Worm (Caenorhabditis elegans) whole organism, L4 larva: ENCODE measurements around the gene mbf-1.

ENCODE experiments used
- D1046.2 ChIP-seq: fragments of 200-800 bp; sonication (Bioruptor generic); IDR thresholded peaks from 2 replicates; pipeline ENCODE4 v1.3.6; 2022; ENCODE audit warnings: missing genetic modification characterization, missing compliant biosample characterization
- R02D3.7 ChIP-seq: fragments of 150-350 bp; sonication (generic microtip); optimal IDR thresholded peaks from 3 replicates; lab custom pipeline; 2014; ENCODE audit warnings: missing biosample characterization, missing genetic modification characterization
- T20F7.1 ChIP-seq: fragments of 200-800 bp; sonication (Bioruptor generic); optimal IDR thresholded peaks from 2 replicates; lab custom pipeline; 2018; ENCODE audit warnings: mild to moderate bottlenecking, missing genetic modification characterization, missing compliant biosample characterization
- Y105C5A.15 ChIP-seq: fragments of 200-800 bp; sonication (Bioruptor generic); IDR thresholded peaks from 2 replicates; pipeline ENCODE4 v1.3.6; 2022; ENCODE audit warnings: missing genetic modification characterization, missing compliant biosample characterization
- Y5F2A.4 ChIP-seq: fragments of 200-800 bp; sonication (Bioruptor generic); optimal IDR thresholded peaks from 2 replicates; lab custom pipeline; 2018; ENCODE audit warnings: mild to moderate bottlenecking, missing genetic modification characterization, missing compliant biosample characterization
- ZK337.2 ChIP-seq: fragments of 200-800 bp; sonication (Bioruptor generic); IDR thresholded peaks from 2 replicates; pipeline ENCODE4 v1.3.6; 2022; ENCODE audit warnings: missing genetic modification reagents, missing genetic modification characterization, missing compliant biosample characterization
- ZK546.5 ChIP-seq, 2 experiments: sonication (generic microtip); optimal IDR thresholded peaks; 2 replicates each; lab custom pipeline; 2017; ENCODE audit warnings: missing biosample characterization in 2 of 2, missing genetic modification characterization in 2 of 2
- aha-1 ChIP-seq: fragments of 150-350 bp; peaks from one replicate; lab custom pipeline; 2014; ENCODE audit warnings: missing biosample characterization, missing genetic modification characterization
- aly-2 ChIP-seq: sonication (generic microtip); optimal IDR thresholded peaks from 2 replicates; lab custom pipeline; 2018; ENCODE audit warnings: missing biosample characterization, missing genetic modification characterization
- ceh-20 ChIP-seq: fragments of 200-800 bp; sonication (Bioruptor generic); IDR thresholded peaks from 2 replicates; pipeline ENCODE4 v1.3.6; 2022; ENCODE audit warnings: missing genetic modification reagents, missing genetic modification characterization, missing compliant biosample characterization
- ceh-32 ChIP-seq: sonication (generic microtip); optimal IDR thresholded peaks from 2 replicates; lab custom pipeline; 2016; ENCODE audit warnings: mild to moderate bottlenecking, missing genetic modification characterization, missing compliant biosample characterization; ENCODE audit not compliant: poor library complexity
- ceh-44 ChIP-seq: fragments of 200-800 bp; sonication (Bioruptor generic); IDR thresholded peaks from 2 replicates; pipeline ENCODE4 v1.3.6; 2022; ENCODE audit warnings: missing genetic modification reagents, missing genetic modification characterization, missing compliant biosample characterization
- ceh-82 ChIP-seq: sonication (generic microtip); optimal IDR thresholded peaks from 2 replicates; lab custom pipeline; 2017; ENCODE audit warnings: missing biosample characterization, missing genetic modification characterization
- ces-1 ChIP-seq: fragments of 150-350 bp; sonication (generic microtip); optimal IDR thresholded peaks from 4 replicates; lab custom pipeline; 2014; ENCODE audit warnings: missing biosample characterization, missing genetic modification reagents, missing genetic modification characterization
- ctbp-1 ChIP-seq: fragments of 200-800 bp; sonication (Bioruptor generic); IDR thresholded peaks from 2 replicates; pipeline ENCODE4 v1.3.6; 2022; ENCODE audit warnings: missing genetic modification reagents, missing genetic modification characterization, missing compliant biosample characterization
- daf-12 ChIP-seq: fragments of 150-350 bp; optimal IDR thresholded peaks from 2 replicates; lab custom pipeline; 2014; ENCODE audit warnings: missing biosample characterization, missing genetic modification reagents, missing genetic modification characterization
- daf-16 ChIP-seq, 3 experiments: sonication (generic microtip); optimal IDR thresholded peaks; 2 replicates each; lab custom pipeline; 2016 to 2017; ENCODE audit warnings: missing genetic modification characterization in 3 of 3, missing genetic modification reagents in 3 of 3, mild to moderate bottlenecking in 2 of 3, missing compliant biosample characterization in 2 of 3, missing biosample characterization in 1 of 3, moderate library complexity in 1 of 3
- daf-19 ChIP-seq: fragments of 200-800 bp; sonication (Bioruptor generic); conservative IDR thresholded peaks from 2 replicates; pipeline ENCODE4 v1.3.6; 2022; ENCODE audit warnings: missing genetic modification characterization, missing compliant biosample characterization
- daf-8 ChIP-seq: fragments of 200-800 bp; sonication (Bioruptor generic); IDR thresholded peaks from 2 replicates; pipeline ENCODE4 v1.3.6; 2022; ENCODE audit warnings: missing genetic modification characterization, missing compliant biosample characterization
- dmd-6 ChIP-seq: fragments of 200-800 bp; sonication (Bioruptor generic); IDR thresholded peaks from 2 replicates; pipeline ENCODE4 v1.3.6; 2022; ENCODE audit warnings: missing genetic modification reagents, missing genetic modification characterization, missing compliant biosample characterization
- dve-1 ChIP-seq: sonication (generic microtip); optimal IDR thresholded peaks from 2 replicates; lab custom pipeline; 2017; ENCODE audit warnings: antibody characterized with exemption, mild to moderate bottlenecking, missing genetic modification characterization, missing compliant biosample characterization; ENCODE audit not compliant: insufficient read depth
- egl-27 ChIP-seq: sonication (generic microtip); optimal IDR thresholded peaks from 3 replicates; lab custom pipeline; 2017; ENCODE audit warnings: missing biosample characterization, missing genetic modification reagents, missing genetic modification characterization
- egl-43 ChIP-seq: fragments of 200-800 bp; sonication (Bioruptor generic); IDR thresholded peaks from 2 replicates; pipeline ENCODE4 v1.3.6; 2022; ENCODE audit warnings: missing genetic modification reagents, missing genetic modification characterization, missing compliant biosample characterization
- fos-1 ChIP-seq: fragments of 150-350 bp; optimal IDR thresholded peaks from 2 replicates; lab custom pipeline; 2014; ENCODE audit warnings: missing biosample characterization, missing genetic modification characterization
- gei-8 ChIP-seq: fragments of 200-800 bp; sonication (Bioruptor generic); optimal IDR thresholded peaks from 2 replicates; lab custom pipeline; 2018; ENCODE audit warnings: mild to moderate bottlenecking, missing genetic modification characterization, missing compliant biosample characterization
- hlh-30 ChIP-seq: sonication (generic microtip); optimal IDR thresholded peaks from 2 replicates; lab custom pipeline; 2017; ENCODE audit warnings: antibody characterized with exemption, mild to moderate bottlenecking, missing genetic modification characterization, missing compliant biosample characterization; ENCODE audit not compliant: insufficient read depth
- jun-1 ChIP-seq: fragments of 150-350 bp; optimal IDR thresholded peaks from 2 replicates; lab custom pipeline; 2014; ENCODE audit warnings: missing biosample characterization, missing genetic modification reagents, missing genetic modification characterization
- lin-13 ChIP-seq: fragments of 150-350 bp; optimal IDR thresholded peaks from 2 replicates; lab custom pipeline; 2014; ENCODE audit warnings: missing biosample characterization, missing genetic modification reagents, missing genetic modification characterization
- lin-38 ChIP-seq: fragments of 200-800 bp; sonication (Bioruptor generic); IDR thresholded peaks from 2 replicates; pipeline ENCODE4 v1.3.6; 2022; ENCODE audit warnings: missing genetic modification reagents, missing genetic modification characterization, missing compliant biosample characterization
- lin-39 ChIP-seq: fragments of 150-350 bp; optimal IDR thresholded peaks from 2 replicates; lab custom pipeline; 2014; ENCODE audit warnings: missing biosample characterization, missing genetic modification reagents, missing genetic modification characterization
- lir-3 ChIP-seq: sonication (generic microtip); optimal IDR thresholded peaks from 2 replicates; lab custom pipeline; 2016; ENCODE audit warnings: mild to moderate bottlenecking, missing genetic modification characterization, missing compliant biosample characterization
- madf-9 ChIP-seq: fragments of 200-800 bp; sonication (Bioruptor generic); conservative IDR thresholded peaks from 2 replicates; pipeline ENCODE4 v1.3.6; 2022; ENCODE audit warnings: missing genetic modification reagents, missing genetic modification characterization, missing compliant biosample characterization
- mes-2 ChIP-seq: sonication (generic microtip); optimal IDR thresholded peaks from 2 replicates; lab custom pipeline; 2016; ENCODE audit warnings: missing genotype, mild to moderate bottlenecking, missing genetic modification characterization, missing compliant biosample characterization; ENCODE audit not compliant: poor library complexity, severe bottlenecking
- mxl-2 ChIP-seq: fragments of 200-800 bp; sonication (Bioruptor generic); conservative IDR thresholded peaks from 2 replicates; pipeline ENCODE4 v1.3.6; 2022; ENCODE audit warnings: missing genetic modification reagents, missing genetic modification characterization, missing compliant biosample characterization
- mxl-3 ChIP-seq: fragments of 200-800 bp; sonication (Bioruptor generic); optimal IDR thresholded peaks from 2 replicates; lab custom pipeline; 2018; ENCODE audit warnings: mild to moderate bottlenecking, missing genetic modification characterization, missing compliant biosample characterization
- nhr-111 ChIP-seq: fragments of 200-800 bp; sonication (Bioruptor generic); optimal IDR thresholded peaks from 2 replicates; lab custom pipeline; 2018; ENCODE audit warnings: mild to moderate bottlenecking, missing genetic modification characterization, missing compliant biosample characterization
- nhr-25 ChIP-seq: sonication (generic microtip); optimal IDR thresholded peaks from 2 replicates; lab custom pipeline; 2017; ENCODE audit warnings: missing genetic modification characterization, mild to moderate bottlenecking, missing compliant biosample characterization, antibody characterized with exemption, moderate library complexity, borderline replicate concordance; ENCODE audit not compliant: insufficient read depth
- pha-4 ChIP-seq, 2 experiments: fragments of 150-350 bp in 1 of 2; fragments of 200-800 bp in 1 of 2; sonication (Bioruptor generic) in 1 of 2; IDR thresholded peaks in 1 of 2; optimal IDR thresholded peaks in 1 of 2; 2 replicates each; pipeline versions ENCODE4 v1.3.6 to Lab custom; 2014 to 2022; ENCODE audit warnings: missing genetic modification characterization in 2 of 2, missing genetic modification reagents in 2 of 2, missing biosample characterization in 1 of 2, missing compliant biosample characterization in 1 of 2
- php-3 ChIP-seq: fragments of 200-800 bp; sonication (Bioruptor generic); IDR thresholded peaks from 2 replicates; pipeline ENCODE4 v1.3.6; 2022; ENCODE audit warnings: missing genetic modification reagents, missing genetic modification characterization, missing compliant biosample characterization
- pqm-1 ChIP-seq: sonication (generic microtip); optimal IDR thresholded peaks from 2 replicates; lab custom pipeline; 2017; ENCODE audit warnings: missing biosample characterization, missing genetic modification characterization
- rbr-2 ChIP-seq: sonication (generic microtip); optimal IDR thresholded peaks from 2 replicates; lab custom pipeline; 2016; ENCODE audit warnings: missing genotype, missing genetic modification characterization, missing compliant biosample characterization
- saeg-2 ChIP-seq: fragments of 200-800 bp; sonication (Bioruptor generic); IDR thresholded peaks from 2 replicates; pipeline ENCODE4 v1.3.6; 2022; ENCODE audit warnings: missing genetic modification reagents, missing genetic modification characterization, missing compliant biosample characterization
- sdz-12 ChIP-seq: fragments of 200-800 bp; sonication (Bioruptor generic); optimal IDR thresholded peaks from 2 replicates; lab custom pipeline; 2018; ENCODE audit warnings: mild to moderate bottlenecking, missing genetic modification characterization, missing compliant biosample characterization
- skn-1 ChIP-seq: fragments of 150-350 bp; optimal IDR thresholded peaks from 2 replicates; lab custom pipeline; 2014; ENCODE audit warnings: missing biosample characterization, missing genetic modification characterization
- snpc-4 ChIP-seq: fragments of 150-350 bp; optimal IDR thresholded peaks from 2 replicates; lab custom pipeline; 2014; ENCODE audit warnings: missing biosample characterization, missing genetic modification characterization
- vab-7 ChIP-seq: fragments of 200-800 bp; sonication (Bioruptor generic); IDR thresholded peaks from 2 replicates; pipeline ENCODE4 v1.3.6; 2022; ENCODE audit warnings: missing genetic modification reagents, missing genetic modification characterization, missing compliant biosample characterization
- zag-1 ChIP-seq: fragments of 150-350 bp; optimal IDR thresholded peaks from 2 replicates; lab custom pipeline; 2014; ENCODE audit warnings: missing biosample characterization, missing genetic modification characterization
- zfp-2 ChIP-seq: sonication (generic microtip); optimal IDR thresholded peaks from 2 replicates; lab custom pipeline; 2016; ENCODE audit warnings: mild to moderate bottlenecking, missing genetic modification characterization, missing compliant biosample characterization
- ztf-11 ChIP-seq: fragments of 150-350 bp; optimal IDR thresholded peaks from 2 replicates; lab custom pipeline; 2014; ENCODE audit warnings: missing biosample characterization, missing genetic modification characterization

Gene mbf-1

DNA sequence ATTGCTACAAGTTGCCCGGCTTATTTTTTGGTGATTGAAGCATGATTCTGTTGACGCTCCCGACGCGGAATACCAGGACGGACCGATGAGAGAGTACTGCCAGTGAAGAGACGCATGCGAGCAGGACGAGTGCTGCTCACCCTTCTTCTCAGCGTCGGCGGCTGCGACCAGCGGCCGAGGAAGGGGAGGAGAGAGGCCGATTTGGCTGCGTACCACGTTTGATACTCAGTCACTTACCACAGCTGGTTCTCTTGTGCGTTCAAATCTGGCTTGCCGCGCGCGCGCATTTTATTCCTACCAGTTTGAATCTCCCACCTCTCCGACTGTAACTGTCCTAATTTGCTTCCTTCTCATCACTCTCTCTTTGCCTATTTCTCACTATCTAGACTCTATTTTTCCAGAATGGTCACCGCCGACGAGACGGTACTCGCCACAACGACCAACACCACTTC is 44.1 kb upstream of the mbf-1 start, which contains the start of gene mep-1 (continued):
- TF ChIP-seq ctbp-1 (GFP tag; lab: Robert Waterston, UW) (peak; percentile 63), jun-1 (tag; lab: Kevin White, UChicago) (no peak), rbr-2 (tag; lab: Kevin White, UChicago) (peak; percentile 82), Y5F2A.4 (GFP tag; lab: Kevin White, UChicago) (no peak), ceh-20 (GFP tag; lab: Robert Waterston, UW) (no peak), dve-1 (tag; lab: Kevin White, UChicago) (peak; percentile 6), hlh-30 (peak; percentile 6), mes-2 (tag; lab: Kevin White, UChicago) (peak; percentile 66), fos-1 (tag; lab: Kevin White, UChicago) (no peak), mxl-3 (GFP tag; lab: Kevin White, UChicago) (peak; percentile 37), gei-8 (GFP tag; lab: Kevin White, UChicago) (no peak), aly-2 (tag; lab: Kevin White, UChicago) (no peak), D1046.2 (GFP tag; lab: Robert Waterston, UW) (0 out of 2 replicates have a peak, but pooled peaks have one; percentile 66), daf-16 (GFP tag; optimal IDR thresholded peaks at IDR 0.05; lab: Kevin White, UChicago) (no peak), daf-16 (tag; optimal IDR thresholded peaks at IDR 0.05; lab: Kevin White, UChicago) (no peak), ztf-11 (no peak), skn-1 (tag; lab: Kevin White, UChicago) (no peak), mxl-2 (GFP tag; lab: Robert Waterston, UW) (no peak), egl-27 (tag; lab: Kevin White, UChicago) (no peak), daf-8 (GFP tag; lab: Robert Waterston, UW) (no peak), nhr-25 (peak; percentile 51), nhr-111 (GFP tag; lab: Kevin White, UChicago) (no peak), ceh-32 (no peak), lir-3 (tag; lab: Kevin White, UChicago) (peak; percentile 71), saeg-2 (GFP tag; lab: Robert Waterston, UW) (0 out of 2 replicates have a peak, but pooled peaks have one; percentile 41), zag-1 (tag; lab: Kevin White, UChicago) (no peak), vab-7 (GFP tag; lab: Robert Waterston, UW) (0 out of 2 replicates have a peak, but pooled peaks have one; percentile 55), sdz-12 (GFP tag; lab: Kevin White, UChicago) (no peak), daf-12 (tag; lab: Kevin White, UChicago) (no peak), dmd-6 (GFP tag; lab: Robert Waterston, UW) (peak; percentile 19), pqm-1 (tag; lab: Kevin White, UChicago) (no peak), php-3 (GFP tag; lab: Robert Waterston, UW) (no peak), aha-1 (tag; lab: Kevin White, UChicago) (peak; percentile 98)

DNA sequence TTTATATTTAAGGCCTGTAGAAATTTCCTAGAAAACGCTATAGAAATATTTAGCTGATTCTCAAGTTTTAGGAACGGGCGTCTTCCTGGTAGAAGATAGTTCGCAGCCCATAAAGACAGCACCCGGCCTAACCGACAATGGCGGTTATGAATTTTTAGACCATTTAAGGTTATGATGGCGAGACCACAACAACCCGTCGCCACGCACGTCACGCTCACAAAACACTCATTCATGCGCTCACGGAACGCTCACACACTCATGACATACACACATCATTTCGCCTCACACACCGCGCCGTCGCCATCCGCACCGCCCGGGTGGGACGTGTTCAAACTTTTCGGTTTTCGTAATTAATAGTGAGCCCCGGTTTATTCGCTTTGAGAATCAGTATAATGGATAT is 43.5 kb upstream of the mbf-1 start:
- TF ChIP-seq lin-39 (tag; lab: Kevin White, UChicago), result no peak
- TF ChIP-seq madf-9 (GFP tag; lab: Robert Waterston, UW), result no peak
- TF ChIP-seq ceh-82 (tag; lab: Kevin White, UChicago), result no peak
- TF ChIP-seq ctbp-1 (GFP tag; lab: Robert Waterston, UW), result no peak
- TF ChIP-seq lin-13 (GFP tag; lab: Kevin White, UChicago), result peak; percentile 6
- TF ChIP-seq snpc-4 (tag; lab: Kevin White, UChicago), result no peak
- TF ChIP-seq egl-43, result 0 out of 2 replicates have a peak, but pooled peaks have one; percentile 11
- TF ChIP-seq ZK546.5 (tag; optimal IDR thresholded peaks at IDR 0.05; lab: Kevin White, UChicago), result no peak
- TF ChIP-seq pha-4 (GFP tag; IDR thresholded peaks at IDR 0.05; lab: Robert Waterston, UW), result no peak
- no peak for TF ChIP-seq pha-4 (tag; optimal IDR thresholded peaks at IDR 0.05; lab: Kevin White, UChicago)
- no peak for TF ChIP-seq T20F7.1 (GFP tag; lab: Kevin White, UChicago)
- TF ChIP-seq daf-19 (GFP tag; lab: Robert Waterston, UW), result no peak
- no peak for TF ChIP-seq Y105C5A.15 (GFP tag; lab: Robert Waterston, UW)
- TF ChIP-seq zfp-2 (tag; lab: Kevin White, UChicago), result no peak
- TF ChIP-seq lin-38 (GFP tag; lab: Robert Waterston, UW), result no peak
- TF ChIP-seq aha-1 (tag; lab: Kevin White, UChicago), result peak; percentile 88
- no peak for TF ChIP-seq ces-1 (GFP tag; lab: Kevin White, UChicago)
- no peak for TF ChIP-seq ZK337.2 (GFP tag; lab: Robert Waterston, UW)
- peak; percentile 19 for TF ChIP-seq gei-8 (GFP tag; lab: Kevin White, UChicago)
- TF ChIP-seq ceh-44 (GFP tag; lab: Robert Waterston, UW), result no peak
- TF ChIP-seq R02D3.7 (tag; lab: Kevin White, UChicago), result no peak
- peak; percentile 43 for TF ChIP-seq mes-2 (tag; lab: Kevin White, UChicago)
